Worm (Caenorhabditis elegans) whole organism, midembryonic: ENCODE data around the gene Y37H2A.18.

Experiments used
- T22C8.4 ChIP-seq: fragments of 200-800 bp; sonication (Bioruptor generic); IDR thresholded peaks from 2 replicates; pipeline ENCODE4 v1.3.6; 2022; ENCODE audit warnings: missing genetic modification characterization, missing compliant biosample characterization
- cog-1 ChIP-seq: sonication (generic microtip); optimal IDR thresholded peaks from 2 replicates; lab custom pipeline; 2016; ENCODE audit warnings: missing genetic modification characterization, missing compliant biosample characterization
- flt-1 ChIP-seq: fragments of 200-800 bp; sonication (Bioruptor generic); IDR thresholded peaks from 2 replicates; pipeline ENCODE4 v1.3.6; 2022; ENCODE audit warnings: missing genetic modification characterization, missing compliant biosample characterization
- tab-1 ChIP-seq: fragments of 200-800 bp; sonication (Bioruptor generic); IDR thresholded peaks from 2 replicates; pipeline ENCODE4 v1.3.6; 2022; ENCODE audit warnings: missing genetic modification characterization, missing compliant biosample characterization
- ztf-23 ChIP-seq: fragments of 200-800 bp; sonication (Bioruptor generic); IDR thresholded peaks from 2 replicates; pipeline ENCODE4 v1.3.6; 2022; ENCODE audit warnings: missing genetic modification reagents, missing genetic modification characterization, missing compliant biosample characterization
- ztf-29 ChIP-seq: fragments of 200-800 bp; sonication (Bioruptor generic); IDR thresholded peaks from 2 replicates; pipeline ENCODE4 v1.3.6; 2022; ENCODE audit warnings: missing genetic modification reagents, missing genetic modification characterization, missing compliant biosample characterization

DNA sequence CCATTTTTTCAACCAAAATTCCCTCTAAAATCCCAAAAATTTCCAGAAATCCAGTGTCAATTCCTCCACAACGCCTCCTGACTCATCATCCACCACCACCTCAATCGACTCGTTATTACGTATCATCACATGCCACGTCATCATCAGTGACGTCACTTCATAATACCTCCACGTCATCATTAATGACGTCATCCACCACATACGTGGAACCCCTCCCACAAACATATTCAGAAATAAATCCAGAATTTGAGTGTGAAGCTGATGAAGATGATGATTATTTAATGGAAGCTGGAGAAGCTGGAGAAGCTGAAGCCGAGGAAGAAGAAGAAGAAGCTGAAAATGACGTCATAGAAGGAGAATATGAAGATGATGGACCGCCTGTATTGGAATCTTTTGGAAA lies 39.1 kb downstream of the Y37H2A.18 start:
- no peak for TF ChIP-seq T22C8.4 (GFP tag; lab: Robert Waterston, UW)
- TF ChIP-seq ztf-23 (GFP tag; lab: Robert Waterston, UW): no peak
- TF ChIP-seq ztf-29: no peak
- TF ChIP-seq flt-1 (GFP tag; lab: Robert Waterston, UW): no peak
- no peak for TF ChIP-seq tab-1 (GFP tag; lab: Robert Waterston, UW)
- no peak for TF ChIP-seq cog-1 (tag; lab: Kevin White, UChicago)
